Worm (Caenorhabditis elegans) whole organism, L4 larva: ENCODE measurements around the gene decr-1.1.

Source experiments
- F44E2.7 ChIP-seq: fragments of 200-800 bp; sonication (Bioruptor generic); IDR thresholded peaks from 2 replicates; pipeline ENCODE4 v2.1.2; 2022; ENCODE audit warnings: missing genetic modification characterization, missing compliant biosample characterization
- ama-1 ChIP-seq: fragments of 150-350 bp; optimal IDR thresholded peaks from 2 replicates; lab custom pipeline; 2014; ENCODE audit warnings: inconsistent platforms, mixed read lengths
- arid-1 ChIP-seq: fragments of 200-800 bp; sonication (Bioruptor generic); conservative IDR thresholded peaks from 2 replicates; pipeline ENCODE4 v1.3.6; 2022; ENCODE audit warnings: missing genetic modification reagents, missing genetic modification characterization, missing compliant biosample characterization
- ceh-82 ChIP-seq: sonication (generic microtip); optimal IDR thresholded peaks from 2 replicates; lab custom pipeline; 2017; ENCODE audit warnings: missing biosample characterization, missing genetic modification characterization
- dmd-9 ChIP-seq: fragments of 200-800 bp; sonication (Bioruptor generic); IDR thresholded peaks from 2 replicates; pipeline ENCODE4 v1.3.6; 2022; ENCODE audit warnings: missing genetic modification reagents, missing genetic modification characterization, missing compliant biosample characterization
- lin-1 ChIP-seq: fragments of 200-800 bp; sonication (Bioruptor generic); IDR thresholded peaks from 2 replicates; pipeline ENCODE4 v1.3.6; 2022; ENCODE audit warnings: missing genetic modification reagents, missing genetic modification characterization, missing compliant biosample characterization
- lsy-2 ChIP-seq, 2 experiments: fragments of 150-350 bp in 1 of 2; sonication (generic microtip) in 1 of 2; optimal IDR thresholded peaks; 2 replicates each; lab custom pipeline; 2014 to 2017; ENCODE audit warnings: missing biosample characterization in 2 of 2, missing genetic modification characterization in 2 of 2
- mdl-1 ChIP-seq, 2 experiments: fragments of 150-350 bp in 1 of 2; sonication (generic microtip) in 1 of 2; optimal IDR thresholded peaks; 2 replicates each; lab custom pipeline; 2014 to 2017; ENCODE audit warnings: missing biosample characterization in 2 of 2, missing genetic modification characterization in 2 of 2
- nhr-237 ChIP-seq: sonication (generic microtip); optimal IDR thresholded peaks from 2 replicates; lab custom pipeline; 2017; ENCODE audit warnings: missing biosample characterization, missing genetic modification characterization
- zip-11 ChIP-seq: fragments of 200-800 bp; sonication (Bioruptor generic); IDR thresholded peaks from 2 replicates; pipeline ENCODE4 v1.3.6; 2022; ENCODE audit warnings: missing genetic modification characterization, missing compliant biosample characterization

ce11 chrV:13796246-13796776, 14.1 kb downstream of the decr-1.1 start, which contains the start of gene twk-32:
- TF ChIP-seq arid-1 (GFP tag; lab: Robert Waterston, UW), result no peak
- TF ChIP-seq ama-1 (lab: Kevin White, UChicago), result peak; percentile 68
- TF ChIP-seq F44E2.7 (GFP tag; lab: Robert Waterston, UW), result no peak
- 0 out of 2 replicates have a peak, but pooled peaks have one; percentile 18 for TF ChIP-seq dmd-9 (GFP tag; lab: Robert Waterston, UW)
- no peak for TF ChIP-seq lsy-2 (tag; optimal IDR thresholded peaks at IDR 0.05; lab: Kevin White, UChicago)
- no peak for TF ChIP-seq zip-11 (GFP tag; lab: Robert Waterston, UW)
- no peak for TF ChIP-seq lin-1
- TF ChIP-seq nhr-237 (tag; lab: Kevin White, UChicago), result no peak
- TF ChIP-seq ceh-82 (tag; lab: Kevin White, UChicago), result no peak
- TF ChIP-seq mdl-1 (tag; optimal IDR thresholded peaks at IDR 0.05; lab: Kevin White, UChicago), result no peak
